Worm (Caenorhabditis elegans): Measurements from ENCODE around the gene C02B10.4.
A peak's percentile ranks its signal among the peaks of the same experiment; 100 is the strongest.

C02B10.4 gene

DNA sequence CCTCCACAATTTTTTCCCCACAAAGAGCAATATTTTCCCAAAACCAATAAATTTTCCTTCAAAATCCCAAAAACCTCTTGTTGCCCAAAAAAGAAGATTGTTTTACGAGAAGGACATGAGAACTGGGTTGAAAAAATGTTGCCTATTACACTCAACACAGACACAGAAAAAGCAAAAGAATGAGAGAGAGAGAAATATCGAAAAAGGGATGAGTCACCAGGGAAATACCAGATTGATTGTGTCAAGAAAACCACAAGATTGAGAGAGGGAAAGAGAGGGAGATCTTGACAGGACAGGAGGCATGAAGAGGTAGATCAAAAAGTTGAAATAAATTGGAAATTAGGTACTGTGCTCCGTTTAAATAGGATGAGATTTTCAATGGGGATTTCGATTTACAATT, 43.4 kb downstream of the C02B10.4 start:
- TF ChIP-seq nhr-102 (tag; optimal IDR thresholded peaks at IDR 0.05) (no peak), dve-1 (tag; optimal IDR thresholded peaks at IDR 0.05; ENCODE audit: insufficient read depth) (peak; percentile 44), nhr-6 (tag; optimal IDR thresholded peaks at IDR 0.05) (peak; percentile 31), nhr-10 (tag; optimal IDR thresholded peaks at IDR 0.05) (no peak), hmg-1.1 (GFP tag; IDR thresholded peaks at IDR 0.05) (0 out of 2 replicates have a peak, but pooled peaks have one; percentile 13), lsy-2 (tag; optimal IDR thresholded peaks at IDR 0.05) (peak in 1 of 2 experiments; percentile 22), arid-1 (GFP tag; conservative IDR thresholded peaks at IDR 0.05) (no peak), php-3 (GFP tag; IDR thresholded peaks at IDR 0.05) (no peak), unc-62 (GFP tag; optimal IDR thresholded peaks at IDR 0.05 in 1 of 2) (peak in 1 of 2 experiments; percentile 87), unc-62 (tag; optimal IDR thresholded peaks at IDR 0.05) (no peak), zag-1 (tag; optimal IDR thresholded peaks at IDR 0.05) (no peak), mep-1 (tag; optimal IDR thresholded peaks at IDR 0.05) (peak; percentile 60)

DNA sequence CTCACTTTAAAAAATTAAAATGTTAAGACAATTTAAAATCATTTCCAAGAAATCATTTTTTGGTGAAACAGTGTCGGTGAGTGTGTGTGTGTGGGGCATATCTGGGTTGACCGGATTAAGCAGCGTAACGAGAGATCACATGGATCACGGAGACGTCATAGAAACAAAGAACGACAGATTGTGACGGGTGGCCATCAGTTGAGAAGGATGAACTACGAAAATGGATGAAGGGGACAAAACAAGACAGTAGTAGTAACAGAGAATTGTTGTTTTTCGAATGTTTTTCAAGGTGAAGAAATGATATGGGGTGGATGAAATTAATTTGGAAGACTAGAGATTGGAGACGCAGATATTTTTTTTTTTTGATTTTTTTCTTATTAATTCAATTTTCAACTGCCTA, 45.1 kb downstream of the C02B10.4 start:
- TF ChIP-seq nhr-28 (tag; optimal IDR thresholded peaks at IDR 0.05) = peak; percentile 35
- peak in 1 of 2 experiments; percentile 11 for TF ChIP-seq mdl-1 (tag; optimal IDR thresholded peaks at IDR 0.05)
- TF ChIP-seq snpc-4 (tag; optimal IDR thresholded peaks at IDR 0.05) = no peak
- TF ChIP-seq F26F4.8 (GFP tag; conservative IDR thresholded peaks at IDR 0.05) = no peak
- TF ChIP-seq ZK546.5 (tag; optimal IDR thresholded peaks at IDR 0.05) = no peak
- TF ChIP-seq ceh-32 (tag; optimal IDR thresholded peaks at IDR 0.05; ENCODE audit: poor library complexity) = no peak
- TF ChIP-seq nhr-76 (tag; optimal IDR thresholded peaks at IDR 0.05) = no peak
- no peak for TF ChIP-seq nhr-10 (tag; optimal IDR thresholded peaks at IDR 0.05)
- TF ChIP-seq madf-5 (GFP tag; IDR thresholded peaks at IDR 0.05) = no peak
- TF ChIP-seq hlh-30 (tag; optimal IDR thresholded peaks at IDR 0.05; ENCODE audit: insufficient read depth) = peak; percentile 38
- no peak for TF ChIP-seq daf-16 (GFP tag; optimal IDR thresholded peaks at IDR 0.05)
- no peak for TF ChIP-seq daf-16 (tag; optimal IDR thresholded peaks at IDR 0.05)
- no peak for TF ChIP-seq arid-1 (GFP tag; conservative IDR thresholded peaks at IDR 0.05)
- TF ChIP-seq Y75B8A.6 (GFP tag; IDR thresholded peaks at IDR 0.05) = no peak
- peak; percentile 80 for TF ChIP-seq aha-1 (tag)
- no peak for TF ChIP-seq ztf-7 (tag; optimal IDR thresholded peaks at IDR 0.05)

ce11 chrIV:5137809-5138208, 46.4 kb downstream of the C02B10.4 start:
- TF ChIP-seq snpc-4 (tag; optimal IDR thresholded peaks at IDR 0.05) (no peak), ces-1 (GFP tag; optimal IDR thresholded peaks at IDR 0.05) (peak; percentile 62), lin-1 (GFP tag; IDR thresholded peaks at IDR 0.05) (no peak), ctbp-1 (GFP tag; IDR thresholded peaks at IDR 0.05) (0 out of 2 replicates have a peak, but pooled peaks have one; percentile 59), fkh-10 (GFP tag; optimal IDR thresholded peaks at IDR 0.05) (peak; percentile 95), lsy-2 (tag; optimal IDR thresholded peaks at IDR 0.05) (peak in 1 of 2 experiments; percentile 24)

- TF ChIP-seq fkh-10 (GFP tag; optimal IDR thresholded peaks at IDR 0.05) (peak; percentile 51), D1046.2 (GFP tag; IDR thresholded peaks at IDR 0.05) (no peak), hlh-11 (tag; optimal IDR thresholded peaks at IDR 0.05) (no peak), jun-1 (tag; optimal IDR thresholded peaks at IDR 0.05) (no peak), hmg-1.1 (GFP tag; IDR thresholded peaks at IDR 0.05) (no peak), lin-1 (GFP tag; IDR thresholded peaks at IDR 0.05) (no peak), php-3 (GFP tag; IDR thresholded peaks at IDR 0.05) (no peak), ces-1 (GFP tag; optimal IDR thresholded peaks at IDR 0.05) (peak; percentile 63), daf-12 (tag; optimal IDR thresholded peaks at IDR 0.05) (no peak), ztf-7 (tag; optimal IDR thresholded peaks at IDR 0.05) (no peak), vab-7 (GFP tag; IDR thresholded peaks at IDR 0.05) (no peak), ctbp-1 (GFP tag; IDR thresholded peaks at IDR 0.05) (0 out of 2 replicates have a peak, but pooled peaks have one; percentile 22), lsy-2 (tag; optimal IDR thresholded peaks at IDR 0.05) (peak in 1 of 2 experiments; percentile 14)
Measured at ce11 chrIV:5139189-5139588, 47.8 kb downstream of the C02B10.4 start.
